Fruit fly (Drosophila melanogaster): Measurements from ENCODE around the gene Pdf.

Pdf gene

dm6 chr3R:26502907-26503306 is 47.0 kb upstream of the Pdf start:
- no peak for TF ChIP-seq sug (tag; optimal IDR thresholded peaks at IDR 0.05)

dm6 chr3R:26502072-26502471 is 46.1 kb upstream of the Pdf start:
- peak in 1 of 2 experiments; percentile 46 for TF ChIP-seq bsh (GFP tag; optimal IDR thresholded peaks at IDR 0.05)
- no peak for TF ChIP-seq CG15601 (tag; optimal IDR thresholded peaks at IDR 0.05)

dm6 chr3R:26500355-26500754 is 44.4 kb upstream of the Pdf start:
- TF ChIP-seq gt (GFP tag; IDR thresholded peaks at IDR 0.05) (no peak), jing (GFP tag; optimal IDR thresholded peaks at IDR 0.05) (no peak), hth (optimal IDR thresholded peaks at IDR 0.05) (no peak), nau (GFP tag; optimal IDR thresholded peaks at IDR 0.05) (no peak), sens (GFP tag) (peak; percentile 45), CG5953 (GFP tag; IDR thresholded peaks at IDR 0.05) (no peak), CG11696 (GFP tag; IDR thresholded peaks at IDR 0.05) (no peak), gfzf (GFP tag; optimal IDR thresholded peaks at IDR 0.05) (no peak), CG14965 (GFP tag; optimal IDR thresholded peaks at IDR 0.05; ENCODE audit: borderline replicate concordance) (no peak), chif (GFP tag; optimal IDR thresholded peaks at IDR 0.05) (no peak), nom (GFP tag; optimal IDR thresholded peaks at IDR 0.05) (no peak), ssp (GFP tag; IDR thresholded peaks at IDR 0.05) (no peak), wek (GFP tag; optimal IDR thresholded peaks at IDR 0.05) (no peak), Dip3 (GFP tag; optimal IDR thresholded peaks at IDR 0.05) (no peak), ab (GFP tag; optimal IDR thresholded peaks at IDR 0.05) (no peak), CG6791 (GFP tag; IDR thresholded peaks at IDR 0.05; ENCODE audit: partially characterized antibody) (no peak), dimm (GFP tag; IDR thresholded peaks at IDR 0.05) (no peak), gem (tag; optimal IDR thresholded peaks at IDR 0.05) (peak; percentile 13), ash1 (GFP tag; optimal IDR thresholded peaks at IDR 0.05) (no peak), cas (GFP tag; IDR thresholded peaks at IDR 0.05) (no peak), ci (GFP tag; IDR thresholded peaks at IDR 0.05) (no peak), Atf3 (GFP tag; optimal IDR thresholded peaks at IDR 0.05) (no peak), CG7963 (GFP tag; IDR thresholded peaks at IDR 0.05; ENCODE audit: partially characterized antibody) (no peak), pros (GFP tag; optimal IDR thresholded peaks at IDR 0.05) (no peak), Med (GFP tag) (peak; percentile 20), dmrt99B (tag; optimal IDR thresholded peaks at IDR 0.05) (peak; percentile 12), odd (GFP tag; optimal IDR thresholded peaks at IDR 0.05) (no peak), GATAe (GFP tag; conservative IDR thresholded peaks at IDR 0.05) (no peak), CG12071 (GFP tag; optimal IDR thresholded peaks at IDR 0.05) (no peak), h (optimal IDR thresholded peaks at IDR 0.05) (no peak), CG3065 (GFP tag; optimal IDR thresholded peaks at IDR 0.05) (no peak), unc-4 (GFP tag; IDR thresholded peaks at IDR 0.05; ENCODE audit: partially characterized antibody) (no peak), CG10267 (tag; optimal IDR thresholded peaks at IDR 0.05) (no peak), bbx (GFP tag; IDR thresholded peaks at IDR 0.05; ENCODE audit: partially characterized antibody) (no peak), CG12236 (GFP tag; optimal IDR thresholded peaks at IDR 0.05) (no peak), CG8924 (tag; optimal IDR thresholded peaks at IDR 0.05) (no peak), nerfin-2 (GFP tag; IDR thresholded peaks at IDR 0.05; ENCODE audit: partially characterized antibody) (no peak), bsh (GFP tag; optimal IDR thresholded peaks at IDR 0.05) (peak in 1 of 2 experiments; percentile 27), sd (tag; optimal IDR thresholded peaks at IDR 0.05) (no peak), CG11504 (tag; optimal IDR thresholded peaks at IDR 0.05) (peak; percentile 19), CG10959 (GFP tag; IDR thresholded peaks at IDR 0.05) (no peak), sisA (GFP tag; IDR thresholded peaks at IDR 0.05) (no peak), jumu (GFP tag; optimal IDR thresholded peaks at IDR 0.05) (no peak), CG17568 (GFP tag; optimal IDR thresholded peaks at IDR 0.05) (no peak), pum (GFP tag; optimal IDR thresholded peaks at IDR 0.05) (no peak), Drgx (GFP tag; IDR thresholded peaks at IDR 0.05) (peak; percentile 74)

Data from whole organism, embryonic.